Worm (Caenorhabditis elegans): ENCODE data around the gene F53A9.1.

The F53A9.1 gene

ce11 chrX:8711141-8711645 lies at the start of gene F53A9.1:
TSS of gene F53A9.1 (plus strand) at chrX:8711595.
- TF ChIP-seq ceh-90 (tag; optimal IDR thresholded peaks at IDR 0.05) (no peak), C34B4.2 (tag; optimal IDR thresholded peaks at IDR 0.05) (no peak), Y116A8C.19 (tag; optimal IDR thresholded peaks at IDR 0.05; ENCODE audit: borderline replicate concordance) (no peak), efl-1 (optimal IDR thresholded peaks at IDR 0.05) (no peak), efl-1 (GFP tag; optimal IDR thresholded peaks at IDR 0.05 in 1 of 2) (no peak), dpl-1 (GFP tag; optimal IDR thresholded peaks at IDR 0.05) (no peak), nhr-47 (tag; optimal IDR thresholded peaks at IDR 0.05) (no peak), lin-15B (tag; optimal IDR thresholded peaks at IDR 0.05) (no peak), zag-1 (tag; optimal IDR thresholded peaks at IDR 0.05) (no peak), ets-5 (GFP tag; IDR thresholded peaks at IDR 0.05) (no peak), ztf-11 (tag; optimal IDR thresholded peaks at IDR 0.05) (no peak), grh-1 (GFP tag; IDR thresholded peaks at IDR 0.05) (no peak), pax-3 (tag; optimal IDR thresholded peaks at IDR 0.05) (no peak), snu-23 (GFP tag; optimal IDR thresholded peaks at IDR 0.05) (no peak)

DNA sequence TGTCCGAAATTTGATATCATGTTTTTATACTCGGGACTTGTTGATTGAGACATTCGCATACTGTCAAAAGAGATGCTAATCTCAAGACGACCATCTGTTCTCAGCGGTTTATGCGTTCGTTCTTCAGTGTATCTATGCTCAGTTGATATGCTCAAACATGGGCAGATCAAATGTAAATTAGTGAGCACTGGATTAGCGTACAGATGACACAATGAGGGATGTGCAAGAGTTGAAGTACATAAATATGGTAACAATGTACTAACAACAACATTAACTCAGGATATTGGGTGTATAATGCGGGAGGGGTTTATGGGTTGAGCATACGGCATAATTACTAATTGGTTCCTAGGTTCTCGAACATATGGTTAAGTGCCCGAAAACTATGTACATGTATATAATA lies 48.9 kb upstream of the F53A9.1 start:
- no peak for TF ChIP-seq ceh-82 (tag; optimal IDR thresholded peaks at IDR 0.05)
- TF ChIP-seq ceh-63 (GFP tag; optimal IDR thresholded peaks at IDR 0.05) = no peak
- no peak for TF ChIP-seq ceh-90 (tag; optimal IDR thresholded peaks at IDR 0.05)
- TF ChIP-seq sup-37 (GFP tag; optimal IDR thresholded peaks at IDR 0.05) = no peak
- TF ChIP-seq jun-1 (tag; optimal IDR thresholded peaks at IDR 0.05) = no peak
- no peak for TF ChIP-seq zip-4 (GFP tag; optimal IDR thresholded peaks at IDR 0.05)
- TF ChIP-seq F16B12.6 (tag; optimal IDR thresholded peaks at IDR 0.05) = no peak

- no peak for TF ChIP-seq lin-15B (tag; optimal IDR thresholded peaks at IDR 0.05)
- TF ChIP-seq fos-1 (tag; optimal IDR thresholded peaks at IDR 0.05) = no peak
- TF ChIP-seq ceh-82 (tag; optimal IDR thresholded peaks at IDR 0.05) = no peak
- no peak for TF ChIP-seq lsy-2 (tag; optimal IDR thresholded peaks at IDR 0.05)
- no peak for TF ChIP-seq fkh-4 (tag; optimal IDR thresholded peaks at IDR 0.05; ENCODE audit: borderline replicate concordance)
- no peak for TF ChIP-seq C34B4.2 (tag; optimal IDR thresholded peaks at IDR 0.05)
- no peak for TF ChIP-seq sox-4 (tag; optimal IDR thresholded peaks at IDR 0.05)
- no peak for TF ChIP-seq vab-15 (tag; optimal IDR thresholded peaks at IDR 0.05)
- TF ChIP-seq dpl-1 (GFP tag; optimal IDR thresholded peaks at IDR 0.05) = no peak
- TF ChIP-seq swsn-7 (tag; optimal IDR thresholded peaks at IDR 0.05) = no peak
- TF ChIP-seq pax-3 (tag; optimal IDR thresholded peaks at IDR 0.05) = no peak
- TF ChIP-seq nhr-84 (tag; optimal IDR thresholded peaks at IDR 0.05) = no peak
- TF ChIP-seq ama-1 (optimal IDR thresholded peaks at IDR 0.05) = no peak
- no peak for TF ChIP-seq hpl-2 (GFP tag; optimal IDR thresholded peaks at IDR 0.05)
- TF ChIP-seq nhr-71 (tag; optimal IDR thresholded peaks at IDR 0.05) = no peak
Observed at ce11 chrX:8672760-8673159, 38.6 kb upstream of the F53A9.1 start, which contains the start of the genes K09E2.2 and K09E2.3. TSS of gene K09E2.2 (plus strand) at chrX:8673060. TSS of gene K09E2.3 (plus strand) at chrX:8673084.

DNA sequence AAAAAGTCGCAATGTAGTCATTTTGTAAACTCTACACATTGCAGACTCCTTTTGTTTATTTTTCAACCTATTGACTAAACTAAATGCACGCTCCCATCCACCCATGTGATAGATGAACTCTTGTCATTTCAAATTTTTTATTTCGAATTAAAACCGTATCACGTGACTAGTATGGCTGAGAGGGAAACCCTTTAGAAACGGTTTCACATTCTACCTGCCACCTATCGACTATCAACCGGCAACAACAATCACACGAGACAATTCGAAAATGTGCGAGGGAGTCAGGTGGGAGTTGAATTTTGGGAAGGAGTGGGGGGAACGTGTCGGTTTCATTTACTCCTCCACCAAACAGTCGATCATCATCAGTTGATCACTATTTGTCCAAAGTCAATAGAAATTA lies 36.9 kb upstream of the F53A9.1 start:
- TF ChIP-seq ets-5 (GFP tag; IDR thresholded peaks at IDR 0.05) = no peak
- no peak for TF ChIP-seq ceh-90 (tag; optimal IDR thresholded peaks at IDR 0.05)
- no peak for TF ChIP-seq fkh-8 (tag; optimal IDR thresholded peaks at IDR 0.05)
- TF ChIP-seq hpl-2 (GFP tag; optimal IDR thresholded peaks at IDR 0.05) = no peak
- no peak for TF ChIP-seq ceh-8 (GFP tag; optimal IDR thresholded peaks at IDR 0.05)
- TF ChIP-seq sup-37 (GFP tag; optimal IDR thresholded peaks at IDR 0.05) = no peak
- TF ChIP-seq egl-27 (tag; optimal IDR thresholded peaks at IDR 0.05) = no peak
- no peak for TF ChIP-seq efl-3 (GFP tag; optimal IDR thresholded peaks at IDR 0.05)
- no peak for TF ChIP-seq egl-13 (tag; optimal IDR thresholded peaks at IDR 0.05)
- TF ChIP-seq unc-62 (GFP tag; optimal IDR thresholded peaks at IDR 0.05) = no peak
- TF ChIP-seq skn-1 (tag; optimal IDR thresholded peaks at IDR 0.05) = no peak
- TF ChIP-seq lir-3 (tag; optimal IDR thresholded peaks at IDR 0.05; ENCODE audit: poor library complexity) = peak; percentile 24
- no peak for TF ChIP-seq lin-13 (GFP tag; optimal IDR thresholded peaks at IDR 0.05)
- TF ChIP-seq blmp-1 (tag; optimal IDR thresholded peaks at IDR 0.05) = peak; percentile 15
- no peak for TF ChIP-seq unc-98 (GFP tag; IDR thresholded peaks at IDR 0.05)
- peak; percentile 3 for TF ChIP-seq swsn-7 (tag; optimal IDR thresholded peaks at IDR 0.05)
- peak; percentile 55 for TF ChIP-seq nhr-47 (tag; optimal IDR thresholded peaks at IDR 0.05)
- no peak for TF ChIP-seq xbp-1 (tag; optimal IDR thresholded peaks at IDR 0.05)
- TF ChIP-seq nhr-237 (tag; optimal IDR thresholded peaks at IDR 0.05) = no peak
- no peak for TF ChIP-seq aha-1 (tag; optimal IDR thresholded peaks at IDR 0.05)
- TF ChIP-seq F16B12.6 (tag; optimal IDR thresholded peaks at IDR 0.05) = no peak
- no peak for TF ChIP-seq ceh-88 (GFP tag; IDR thresholded peaks at IDR 0.05)
- TF ChIP-seq Y116A8C.19 (tag; optimal IDR thresholded peaks at IDR 0.05; ENCODE audit: borderline replicate concordance) = no peak
- peak; percentile 37; the same call in 1 of the 2 replicates for TF ChIP-seq grh-1 (GFP tag; IDR thresholded peaks at IDR 0.05)
- TF ChIP-seq C04F5.9 (tag; optimal IDR thresholded peaks at IDR 0.05) = no peak
- peak; percentile 90 for TF ChIP-seq lin-14 (GFP tag; optimal IDR thresholded peaks at IDR 0.05)
